Fruit fly (Drosophila melanogaster): Measurements from ENCODE around the gene CG6454.

Gene CG6454

dm6 chr3R:24318217-24319082 lies 30.5 kb upstream of the CG6454 start, which contains the start of the genes Nab2 and BRWD3 (continued):
- TF ChIP-seq CG13287 (GFP tag; IDR thresholded peaks at IDR 0.05; ENCODE audit: partially characterized antibody) (peak; percentile 52), CHES-1-like (GFP tag; optimal IDR thresholded peaks at IDR 0.05) (no peak), tin (GFP tag; optimal IDR thresholded peaks at IDR 0.05) (peak; percentile 38), tna (GFP tag; IDR thresholded peaks at IDR 0.05; ENCODE audit: partially characterized antibody) (no peak), wor (GFP tag; IDR thresholded peaks at IDR 0.05) (no peak), pzg (GFP tag; optimal IDR thresholded peaks at IDR 0.05) (peak; percentile 62), Ets65A (GFP tag) (peak; percentile 84), CG15269 (tag; optimal IDR thresholded peaks at IDR 0.05) (no peak), Bteb2 (GFP tag; optimal IDR thresholded peaks at IDR 0.05) (peak; percentile 10), CG8290 (GFP tag; optimal IDR thresholded peaks at IDR 0.05) (no peak), CG8290 (tag; optimal IDR thresholded peaks at IDR 0.05) (no peak), CG3065 (GFP tag; optimal IDR thresholded peaks at IDR 0.05) (no peak), sob (GFP tag; IDR thresholded peaks at IDR 0.05) (peak; percentile 14; the same call in 1 of the 2 replicates), Sry-δ (GFP tag; optimal IDR thresholded peaks at IDR 0.05) (peak; percentile 78), CG7372 (GFP tag; IDR thresholded peaks at IDR 0.05) (no peak), hkb (optimal IDR thresholded peaks at IDR 0.05) (no peak), hkb (GFP tag; IDR thresholded peaks at IDR 0.05) (0 out of 2 replicates have a peak, but pooled peaks have one; percentile 37), dan (GFP tag; IDR thresholded peaks at IDR 0.05) (no peak), bab2 (GFP tag; optimal IDR thresholded peaks at IDR 0.05) (no peak), ftz-f1 (GFP tag; optimal IDR thresholded peaks at IDR 0.05) (no peak), CG17385 (GFP tag; optimal IDR thresholded peaks at IDR 0.05) (peak; percentile 93), Hr3 (GFP tag; optimal IDR thresholded peaks at IDR 0.05) (peak; percentile 43), pho (GFP tag; optimal IDR thresholded peaks at IDR 0.05) (peak; percentile 1), slou (GFP tag; optimal IDR thresholded peaks at IDR 0.05) (no peak), CG6854 (GFP tag; optimal IDR thresholded peaks at IDR 0.05) (no peak), CG3726 (GFP tag; IDR thresholded peaks at IDR 0.05) (no peak), NC2β (GFP tag; optimal IDR thresholded peaks at IDR 0.05) (no peak), Drgx (GFP tag; IDR thresholded peaks at IDR 0.05) (no peak), eyg (GFP tag; optimal IDR thresholded peaks at IDR 0.05) (no peak), D19B (GFP tag; optimal IDR thresholded peaks at IDR 0.05) (no peak), ase (GFP tag; IDR thresholded peaks at IDR 0.05) (peak; percentile 39; the same call in 1 of the 3 replicates), Hsf (GFP tag; optimal IDR thresholded peaks at IDR 0.05) (peak; percentile 61), CG32772 (GFP tag; IDR thresholded peaks at IDR 0.05) (peak; percentile 60), CG9437 (GFP tag; optimal IDR thresholded peaks at IDR 0.05) (peak; percentile 33), CG6813 (GFP tag; optimal IDR thresholded peaks at IDR 0.05) (no peak), btn (GFP tag; optimal IDR thresholded peaks at IDR 0.05) (no peak), Atf3 (GFP tag; optimal IDR thresholded peaks at IDR 0.05) (no peak), Gsc (GFP tag; IDR thresholded peaks at IDR 0.05) (no peak), Rfx (GFP tag; IDR thresholded peaks at IDR 0.05) (peak; percentile 75), zfh1 (GFP tag; IDR thresholded peaks at IDR 0.05) (0 out of 3 replicates have a peak, but pooled peaks have one; percentile 37), H15 (GFP tag; IDR thresholded peaks at IDR 0.05) (no peak), knrl (GFP tag; IDR thresholded peaks at IDR 0.05; ENCODE audit: partially characterized antibody) (peak; percentile 61; the same call in 2 of the 3 replicates), Usf (GFP tag; optimal IDR thresholded peaks at IDR 0.05) (no peak), repo (GFP tag; optimal IDR thresholded peaks at IDR 0.05) (no peak), CG2678 (tag; optimal IDR thresholded peaks at IDR 0.05) (no peak), wek (GFP tag; optimal IDR thresholded peaks at IDR 0.05) (peak; percentile 83), crc (GFP tag; optimal IDR thresholded peaks at IDR 0.05) (no peak), CG8924 (tag; optimal IDR thresholded peaks at IDR 0.05) (peak; percentile 42), Dbx (GFP tag; IDR thresholded peaks at IDR 0.05) (peak; percentile 19; the same call in 1 of the 3 replicates), Xbp1 (GFP tag; optimal IDR thresholded peaks at IDR 0.05) (peak; percentile 58), CG18764 (GFP tag; optimal IDR thresholded peaks at IDR 0.05) (no peak)
